Worm (Caenorhabditis elegans): ENCODE results near the gene F13H10.6.
A peak's percentile ranks its signal among the peaks of the same experiment; 100 is the strongest.

The F13H10.6 gene

DNA sequence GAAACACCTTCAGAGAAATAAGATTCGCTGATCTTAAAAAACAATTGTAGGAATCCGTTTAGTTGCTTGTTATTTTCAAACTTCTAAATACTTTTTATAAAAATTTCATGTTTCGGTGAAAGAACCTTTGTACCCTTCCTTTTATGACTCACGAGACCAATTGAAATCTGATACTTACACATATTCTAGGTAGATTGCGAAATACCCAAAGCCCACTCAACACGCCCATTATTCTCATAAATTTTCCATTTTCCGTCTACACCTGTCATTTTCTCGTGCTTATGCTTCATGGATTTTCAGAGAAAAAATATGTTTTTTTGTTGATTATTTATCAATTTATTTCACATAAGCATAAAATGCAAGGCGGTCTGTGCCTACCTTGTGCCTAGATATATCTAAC lies 2.7 kb upstream of the F13H10.6 start:
- TF ChIP-seq cebp-1 (GFP tag; IDR thresholded peaks at IDR 0.05) (peak; percentile 76), cebp-1 (tag; optimal IDR thresholded peaks at IDR 0.05) (peak; percentile 94), hrde-1 (tag; optimal IDR thresholded peaks at IDR 0.05; ENCODE audit: borderline replicate concordance) (no peak)

DNA sequence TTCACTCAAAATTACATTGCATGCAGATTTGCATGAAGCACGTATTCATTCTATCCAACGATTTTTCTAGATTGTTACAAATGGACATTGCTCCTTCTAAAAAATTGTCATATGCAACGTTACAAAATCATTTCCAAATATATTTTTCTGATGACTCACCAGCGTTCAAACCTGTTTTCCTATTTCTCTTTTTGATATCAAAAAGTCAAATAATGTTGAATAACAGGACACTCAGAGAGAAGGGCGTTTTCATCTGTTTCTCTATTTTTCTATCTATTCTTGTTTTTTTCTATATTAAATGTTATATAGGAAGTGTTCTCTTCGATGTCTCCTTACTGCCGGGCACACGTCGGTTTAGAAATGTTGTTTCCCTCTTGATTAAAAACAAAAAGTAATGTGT lies 2.2 kb upstream of the F13H10.6 start:
- TF ChIP-seq egrh-3 (GFP tag; IDR thresholded peaks at IDR 0.05) (no peak), cebp-1 (GFP tag; IDR thresholded peaks at IDR 0.05) (no peak), cebp-1 (tag; optimal IDR thresholded peaks at IDR 0.05) (no peak), hrde-1 (tag; optimal IDR thresholded peaks at IDR 0.05; ENCODE audit: borderline replicate concordance) (no peak)

- TF ChIP-seq egrh-3 (GFP tag; IDR thresholded peaks at IDR 0.05) (no peak), attf-6 (GFP tag; IDR thresholded peaks at IDR 0.05) (no peak), attf-3 (GFP tag; conservative IDR thresholded peaks at IDR 0.05) (no peak), xnd-1 (tag; optimal IDR thresholded peaks at IDR 0.05) (no peak), ceh-27 (GFP tag; optimal IDR thresholded peaks at IDR 0.05) (peak; percentile 54), cebp-1 (GFP tag; IDR thresholded peaks at IDR 0.05) (no peak), cebp-1 (tag; optimal IDR thresholded peaks at IDR 0.05) (peak; percentile 31)
Observed at ce11 chrIV:11008255-11008654, 841 bp upstream of the F13H10.6 start.

DNA sequence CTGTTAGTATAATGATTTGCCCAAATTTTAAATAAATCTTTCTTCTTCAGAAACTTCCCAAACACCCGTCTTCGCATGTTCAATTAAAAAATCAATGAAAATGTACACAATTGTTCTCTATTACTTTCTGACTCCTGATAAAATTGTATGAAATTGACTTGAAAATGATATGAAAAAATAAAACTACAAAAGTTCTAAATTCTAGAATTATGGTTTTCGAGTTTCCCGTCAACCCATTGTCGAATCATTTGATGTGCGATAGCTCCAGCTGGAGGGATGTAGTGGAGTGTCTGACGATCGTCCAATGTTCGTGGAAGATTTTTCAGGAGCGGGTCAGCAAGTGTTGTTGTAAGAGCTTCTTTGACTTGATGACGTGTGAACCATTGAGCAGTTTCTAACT lies 832 bp downstream of the F13H10.6 start:
- TF ChIP-seq cebp-2 (GFP tag; IDR thresholded peaks at IDR 0.05) (no peak), madf-6 (GFP tag; IDR thresholded peaks at IDR 0.05) (no peak), pbrm-1 (GFP tag; IDR thresholded peaks at IDR 0.05) (0 out of 2 replicates have a peak, but pooled peaks have one; percentile 5), Y53F4B.3 (GFP tag; IDR thresholded peaks at IDR 0.05) (no peak), nfya-2 (GFP tag; IDR thresholded peaks at IDR 0.05) (no peak)

DNA sequence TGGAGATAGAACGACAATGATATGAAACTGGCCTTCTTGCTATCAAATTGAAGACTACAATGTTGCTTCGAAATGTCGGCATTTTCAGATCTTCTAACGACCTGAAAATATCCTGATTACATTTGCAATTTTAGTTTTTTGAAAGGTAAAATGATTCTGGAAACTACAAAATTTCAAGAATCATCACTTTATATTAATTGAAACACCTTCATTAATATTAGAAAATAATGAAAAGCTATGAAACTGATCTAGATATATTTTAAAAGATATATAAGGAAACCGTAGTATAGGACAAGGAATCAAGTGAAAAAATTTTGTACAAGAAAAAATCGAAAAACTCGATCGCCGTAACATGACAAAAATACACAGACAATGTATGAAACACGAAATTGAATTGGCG lies 2.8 kb downstream of the F13H10.6 start, which contains the start of gene ndx-9:
ndx-9 (minus strand) TSS at position 101 of the 400 bp plus-strand sequence.
- no peak for TF ChIP-seq nhr-80 (tag; optimal IDR thresholded peaks at IDR 0.05)

DNA sequence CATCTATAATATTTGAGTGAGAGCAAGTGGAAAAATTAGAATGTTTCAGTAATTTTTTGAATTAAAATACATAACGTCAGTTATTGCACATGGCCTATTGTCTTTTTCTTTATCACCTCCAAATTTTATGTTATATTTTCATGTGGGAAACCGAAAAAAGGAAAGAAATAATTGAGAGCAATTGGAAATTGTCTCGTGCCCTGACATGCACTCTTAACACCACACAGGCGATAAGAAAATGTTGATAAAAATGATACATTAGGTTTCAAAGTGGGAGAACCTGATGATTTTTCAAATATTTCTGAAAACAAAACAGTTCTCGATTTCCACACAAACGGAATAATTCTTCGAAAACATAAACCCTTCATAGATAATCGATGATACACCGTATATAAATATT lies 6.8 kb downstream of the F13H10.6 start, which contains the start of gene F13H10.3:
F13H10.3 (minus strand) TSS at position 73 of the 400 bp plus-strand sequence.
- no peak for TF ChIP-seq ccch-3 (GFP tag; optimal IDR thresholded peaks at IDR 0.05)
- 0 out of 2 replicates have a peak, but pooled peaks have one; percentile 14 for TF ChIP-seq madf-3 (GFP tag; IDR thresholded peaks at IDR 0.05)
- TF ChIP-seq snpc-3.4 (tag; optimal IDR thresholded peaks at IDR 0.05): peak; percentile 8
- TF ChIP-seq nhr-80 (tag; optimal IDR thresholded peaks at IDR 0.05): peak; percentile 88
- no peak for TF ChIP-seq snpc-1.3 (tag; optimal IDR thresholded peaks at IDR 0.05; ENCODE audit: insufficient read depth)
- TF ChIP-seq F22D6.2 (tag; optimal IDR thresholded peaks at IDR 0.05): no peak
- no peak for TF ChIP-seq cebp-1 (GFP tag; IDR thresholded peaks at IDR 0.05)
- peak; percentile 50 for TF ChIP-seq cebp-1 (tag; optimal IDR thresholded peaks at IDR 0.05)

DNA sequence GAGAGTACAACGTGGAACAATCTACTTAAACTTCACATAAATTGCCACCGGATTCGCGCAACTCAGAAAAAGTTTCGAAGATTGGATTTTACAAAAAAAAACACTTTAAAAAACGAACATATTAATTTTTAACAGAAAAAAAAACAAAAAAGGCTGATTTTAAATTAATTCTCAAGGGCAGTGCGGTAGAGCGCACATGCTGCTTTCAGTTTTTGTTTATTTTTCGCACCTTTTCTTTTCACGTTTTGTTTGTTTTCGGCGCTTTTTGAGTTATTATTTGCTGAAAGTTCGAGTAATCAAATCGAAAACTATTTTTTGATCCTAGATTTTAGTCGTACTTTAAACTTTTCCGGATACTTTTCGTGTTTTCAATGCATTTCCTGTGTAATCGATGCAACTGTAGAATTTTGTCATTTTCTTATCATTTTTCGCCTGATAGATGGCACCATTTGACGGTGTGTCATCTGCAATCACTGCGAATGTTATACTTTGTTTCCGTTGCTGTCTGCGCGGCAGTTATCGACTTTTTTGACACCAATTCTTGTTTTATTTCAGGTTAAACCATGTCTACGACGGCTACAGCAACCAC lies 11.0 kb downstream of the F13H10.6 start, which contains the start of gene F13H10.8:
F13H10.8 (plus strand) TSS at position 556 of the 589 bp plus-strand sequence.
- no peak for TF ChIP-seq nhr-90 (tag; optimal IDR thresholded peaks at IDR 0.05)
- peak; percentile 39 for TF ChIP-seq F23B12.7 (tag; optimal IDR thresholded peaks at IDR 0.05; ENCODE audit: insufficient read depth)
- TF ChIP-seq hmg-1.2 (GFP tag; IDR thresholded peaks at IDR 0.05): no peak
- peak in 1 of 3 experiments; percentile 23 for TF ChIP-seq lin-35 (GFP tag; optimal IDR thresholded peaks at IDR 0.05)
- peak; percentile 52 for TF ChIP-seq attf-5 (GFP tag; optimal IDR thresholded peaks at IDR 0.05)
- TF ChIP-seq nfya-2 (GFP tag; IDR thresholded peaks at IDR 0.05): no peak
- TF ChIP-seq mcd-1 (GFP tag; IDR thresholded peaks at IDR 0.05): peak; percentile 82
- TF ChIP-seq let-607 (tag; optimal IDR thresholded peaks at IDR 0.05): peak; percentile 13 to 15
- peak; percentile 8; the same call in 1 of the 2 replicates for TF ChIP-seq dox-1 (GFP tag; IDR thresholded peaks at IDR 0.05)
- TF ChIP-seq nfyb-1 (GFP tag; IDR thresholded peaks at IDR 0.05): 0 out of 2 replicates have a peak, but pooled peaks have one; percentile 9
- peak; percentile 85 for TF ChIP-seq nhr-80 (tag; optimal IDR thresholded peaks at IDR 0.05)
- peak; percentile 16 for TF ChIP-seq ets-4 (GFP tag; optimal IDR thresholded peaks at IDR 0.05)
- no peak for TF ChIP-seq unc-130 (GFP tag; optimal IDR thresholded peaks at IDR 0.05)

Data from whole organism, young adult.